Fruit fly (Drosophila melanogaster) whole organism, embryonic: Measurements from ENCODE around the gene CG32102.

Source experiments
- Bgb ChIP-seq: fragments of 200-800 bp; sonication (Bioruptor generic); IDR thresholded peaks from 2 replicates; pipeline ENCODE4 v1.3.6; 2022; ENCODE audit warnings: missing biosample characterization, missing genetic modification characterization; ENCODE audit not compliant: partially characterized antibody
- Bteb2 ChIP-seq: fragments of 200-800 bp; sonication (Bioruptor generic); optimal IDR thresholded peaks from 2 replicates; lab custom pipeline; 2016; ENCODE audit warnings: missing biosample characterization, missing genetic modification characterization
- C15 ChIP-seq: fragments of 200-800 bp; sonication (Bioruptor generic); IDR thresholded peaks from 3 replicates; pipeline ENCODE4 v1.3.6; 2022; ENCODE audit warnings: missing biosample characterization, missing genetic modification characterization
- CG12104 ChIP-seq: fragments of 200-800 bp; sonication (Bioruptor generic); optimal IDR thresholded peaks from 3 replicates; lab custom pipeline; 2016; ENCODE audit warnings: missing biosample characterization, missing genetic modification characterization
- CG13296 ChIP-seq: fragments of 200-800 bp; sonication (Bioruptor generic); optimal IDR thresholded peaks from 3 replicates; lab custom pipeline; 2018; ENCODE audit warnings: missing biosample characterization, mild to moderate bottlenecking, missing genetic modification characterization
- CG14710 ChIP-seq: fragments of 200-800 bp; sonication (Bioruptor generic); optimal IDR thresholded peaks from 3 replicates; lab custom pipeline; 2019; ENCODE audit warnings: missing biosample characterization, mild to moderate bottlenecking, missing genetic modification characterization, moderate library complexity
- CG17359 ChIP-seq: fragments of 200-800 bp; sonication (Bioruptor generic); optimal IDR thresholded peaks from 3 replicates; lab custom pipeline; 2018; ENCODE audit warnings: missing biosample characterization, mild to moderate bottlenecking, missing genetic modification characterization, moderate library complexity
- CG1792 ChIP-seq: fragments of 200-800 bp; sonication (Bioruptor generic); optimal IDR thresholded peaks from 2 replicates; lab custom pipeline; 2016; ENCODE audit warnings: missing biosample characterization, missing genetic modification characterization
- CG18262 ChIP-seq: fragments of 200-800 bp; optimal IDR thresholded peaks from 3 replicates; lab custom pipeline; 2019; ENCODE audit warnings: missing biosample characterization, mild to moderate bottlenecking, missing genetic modification characterization, moderate library complexity
- CG30403 ChIP-seq: fragments of 200-800 bp; sonication (Bioruptor generic); optimal IDR thresholded peaks from 3 replicates; lab custom pipeline; 2016; ENCODE audit warnings: missing biosample characterization, missing genetic modification characterization
- CG30431 ChIP-seq: fragments of 200-800 bp; sonication (Bioruptor generic); optimal IDR thresholded peaks from 2 replicates; lab custom pipeline; 2017; ENCODE audit warnings: missing biosample characterization, missing genetic modification characterization
- CG32532 ChIP-seq: fragments of 200-800 bp; sonication (Bioruptor generic); IDR thresholded peaks from 2 replicates; pipeline ENCODE4 v1.3.6; 2022; ENCODE audit warnings: missing biosample characterization, missing genetic modification characterization
- CG3281 ChIP-seq: fragments of 200-800 bp; sonication (Bioruptor generic); optimal IDR thresholded peaks from 3 replicates; lab custom pipeline; 2017; ENCODE audit warnings: missing biosample characterization, mild to moderate bottlenecking, missing genetic modification characterization
- CG42726 ChIP-seq: fragments of 200-800 bp; sonication (Bioruptor generic); IDR thresholded peaks from 2 replicates; pipeline ENCODE4 v1.3.6; 2022; ENCODE audit warnings: missing biosample characterization, missing genetic modification characterization; ENCODE audit not compliant: partially characterized antibody
- CG4820 ChIP-seq: fragments of 200-800 bp; sonication (Bioruptor generic); optimal IDR thresholded peaks from 3 replicates; lab custom pipeline; 2016; ENCODE audit warnings: missing biosample characterization, missing genetic modification characterization
- CG8478 ChIP-seq: fragments of >200 bp; optimal IDR thresholded peaks from 2 replicates; lab custom pipeline; 2018
- CG8765 ChIP-seq: fragments of 200-800 bp; sonication (Bioruptor generic); IDR thresholded peaks from 2 replicates; pipeline ENCODE4 v1.3.6; 2022; ENCODE audit warnings: missing biosample characterization, missing genetic modification characterization
- CG9609 ChIP-seq: fragments of 200-800 bp; sonication (Bioruptor generic); optimal IDR thresholded peaks from 3 replicates; lab custom pipeline; 2016; ENCODE audit warnings: missing biosample characterization, missing genetic modification characterization
- Doc2 ChIP-seq: fragments of 200-800 bp; sonication (Bioruptor generic); IDR thresholded peaks from 2 replicates; pipeline ENCODE4 v1.3.6; 2022; ENCODE audit warnings: missing biosample characterization, missing genetic modification characterization
- Doc3 ChIP-seq: fragments of 200-800 bp; sonication (Bioruptor generic); IDR thresholded peaks from 3 replicates; pipeline ENCODE4 v1.3.6; 2022; ENCODE audit warnings: missing biosample characterization, missing genetic modification characterization; ENCODE audit not compliant: partially characterized antibody
- Drgx ChIP-seq: fragments of 200-800 bp; sonication (Bioruptor generic); IDR thresholded peaks from 2 replicates; pipeline ENCODE4 v1.3.6; 2022; ENCODE audit warnings: missing biosample characterization, missing genetic modification characterization
- Elba2 ChIP-seq: fragments of 200-800 bp; sonication (Bioruptor generic); optimal IDR thresholded peaks from 3 replicates; lab custom pipeline; 2016; ENCODE audit warnings: missing biosample characterization, missing genetic modification characterization
- Fer1 ChIP-seq: fragments of 200-800 bp; sonication (Bioruptor generic); optimal IDR thresholded peaks from 2 replicates; lab custom pipeline; 2017; ENCODE audit warnings: missing biosample characterization, mild to moderate bottlenecking, missing genetic modification characterization
- GATAe ChIP-seq: fragments of 200-800 bp; sonication (Bioruptor generic); conservative IDR thresholded peaks from 2 replicates; pipeline ENCODE4 v1.3.6; 2022; ENCODE audit warnings: missing biosample characterization, missing genetic modification characterization
- H15 ChIP-seq: fragments of 200-800 bp; sonication (Bioruptor generic); IDR thresholded peaks from 3 replicates; pipeline ENCODE4 v1.3.6; 2022; ENCODE audit warnings: missing biosample characterization, missing genetic modification characterization
- Hey ChIP-seq: fragments of 200-800 bp; sonication (Bioruptor generic); optimal IDR thresholded peaks from 3 replicates; lab custom pipeline; 2018; ENCODE audit warnings: missing biosample characterization, mild to moderate bottlenecking, missing genetic modification characterization
- Hr3 ChIP-seq: fragments of 200-800 bp; sonication (Bioruptor generic); optimal IDR thresholded peaks from 3 replicates; lab custom pipeline; 2016; ENCODE audit warnings: missing biosample characterization, missing genetic modification characterization
- Hr39 ChIP-seq: fragments of >200 bp; optimal IDR thresholded peaks from 2 replicates; lab custom pipeline; 2017
- Max ChIP-seq: fragments of 200-800 bp; sonication (Bioruptor generic); optimal IDR thresholded peaks from 2 replicates; lab custom pipeline; 2016; ENCODE audit warnings: missing biosample characterization, mild to moderate bottlenecking, missing genetic modification characterization
- Mes4 ChIP-seq: fragments of 200-800 bp; sonication (Bioruptor generic); optimal IDR thresholded peaks from 2 replicates; lab custom pipeline; 2016; ENCODE audit warnings: missing biosample characterization, missing genetic modification characterization
- Pdp1 ChIP-seq, 2 experiments: fragments of 200-800 bp; sonication (Bioruptor generic); optimal IDR thresholded peaks; 3 replicates each; lab custom pipeline; 2016; ENCODE audit warnings: missing biosample characterization in 2 of 2, missing genetic modification characterization in 2 of 2, mild to moderate bottlenecking in 1 of 2, moderate library complexity in 1 of 2
- Rx ChIP-seq: fragments of 200-800 bp; sonication (Bioruptor generic); IDR thresholded peaks from 2 replicates; pipeline ENCODE4 v1.3.6; 2022; ENCODE audit warnings: missing biosample characterization, missing genetic modification characterization
- Sin3A ChIP-seq: fragments of >200 bp; optimal IDR thresholded peaks from 2 replicates; lab custom pipeline; 2018
- Sox100B ChIP-seq: fragments of 200-800 bp; sonication (Bioruptor generic); optimal IDR thresholded peaks from 3 replicates; lab custom pipeline; 2018; ENCODE audit warnings: missing biosample characterization, mild to moderate bottlenecking, missing genetic modification characterization
- Taf1 ChIP-seq: fragments of 200-800 bp; sonication (Bioruptor generic); IDR thresholded peaks from 2 replicates; pipeline ENCODE4 v1.3.6; 2022; ENCODE audit warnings: missing biosample characterization, missing genetic modification characterization
- YL-1 ChIP-seq: fragments of 200-800 bp; sonication (Bioruptor generic); optimal IDR thresholded peaks from 3 replicates; lab custom pipeline; 2017; ENCODE audit warnings: missing biosample characterization, mild to moderate bottlenecking, missing genetic modification characterization
- chn ChIP-seq: fragments of 200-800 bp; sonication (Bioruptor generic); optimal IDR thresholded peaks from 2 replicates; lab custom pipeline; 2016; ENCODE audit warnings: missing biosample characterization, missing genetic modification characterization
- dm ChIP-seq: fragments of 200-800 bp; sonication (Bioruptor generic); optimal IDR thresholded peaks from 3 replicates; lab custom pipeline; 2016; ENCODE audit warnings: missing biosample characterization, missing genetic modification characterization
- exex ChIP-seq: fragments of 200-800 bp; sonication (Bioruptor generic); optimal IDR thresholded peaks from 4 replicates; lab custom pipeline; 2018; ENCODE audit warnings: missing biosample characterization, mild to moderate bottlenecking, missing genetic modification characterization, moderate library complexity
- fru ChIP-seq: fragments of >200 bp; optimal IDR thresholded peaks from 2 replicates; lab custom pipeline; 2017
- gfzf ChIP-seq: fragments of 200-800 bp; sonication (Bioruptor generic); optimal IDR thresholded peaks from 2 replicates; lab custom pipeline; 2016; ENCODE audit warnings: missing biosample characterization, mild to moderate bottlenecking, missing genetic modification characterization, moderate library complexity
- hth ChIP-seq: fragments of >200 bp; optimal IDR thresholded peaks from 2 replicates; lab custom pipeline; 2017; ENCODE audit warnings: inconsistent platforms
- inv ChIP-seq: fragments of 200-800 bp; sonication (Bioruptor generic); IDR thresholded peaks from 2 replicates; pipeline ENCODE4 v1.3.6; 2022; ENCODE audit warnings: missing biosample characterization, missing genetic modification characterization; ENCODE audit not compliant: partially characterized antibody
- lab ChIP-seq: fragments of 200-800 bp; sonication (Bioruptor generic); optimal IDR thresholded peaks from 3 replicates; lab custom pipeline; 2017; ENCODE audit warnings: missing biosample characterization, missing genetic modification characterization, mild to moderate bottlenecking, moderate library complexity, missing genetic modification reagents
- luna ChIP-seq: fragments of 200-800 bp; sonication (Bioruptor generic); optimal IDR thresholded peaks from 2 replicates; lab custom pipeline; 2016; ENCODE audit warnings: missing biosample characterization, missing genetic modification characterization
- nau ChIP-seq: fragments of 200-800 bp; sonication (Bioruptor generic); optimal IDR thresholded peaks from 3 replicates; lab custom pipeline; 2017; ENCODE audit warnings: missing biosample characterization, mild to moderate bottlenecking, missing genetic modification characterization, missing genetic modification reagents
- odd ChIP-seq: fragments of 200-800 bp; sonication (Bioruptor generic); optimal IDR thresholded peaks from 2 replicates; lab custom pipeline; 2017; ENCODE audit warnings: missing biosample characterization, mild to moderate bottlenecking, missing genetic modification characterization
- pfk ChIP-seq: fragments of 200-800 bp; sonication (Bioruptor generic); optimal IDR thresholded peaks from 2 replicates; lab custom pipeline; 2018; ENCODE audit warnings: missing biosample characterization, mild to moderate bottlenecking, missing genetic modification characterization, moderate library complexity
- pzg ChIP-seq: fragments of 200-800 bp; sonication (Bioruptor generic); optimal IDR thresholded peaks from 3 replicates; lab custom pipeline; 2018; ENCODE audit warnings: missing biosample characterization, mild to moderate bottlenecking, missing genetic modification characterization, moderate library complexity
- ro ChIP-seq: fragments of 200-800 bp; sonication (Bioruptor generic); IDR thresholded peaks from 2 replicates; pipeline ENCODE4 v1.3.6; 2022; ENCODE audit warnings: missing biosample characterization, missing genetic modification characterization
- salm ChIP-seq: fragments of 200-800 bp; sonication (Bioruptor generic); optimal IDR thresholded peaks from 2 replicates; lab custom pipeline; 2018; ENCODE audit warnings: missing biosample characterization, mild to moderate bottlenecking, missing genetic modification characterization
- seq ChIP-seq: fragments of 200-800 bp; sonication (Bioruptor generic); IDR thresholded peaks from 2 replicates; pipeline ENCODE4 v1.3.6; 2022; ENCODE audit warnings: missing biosample characterization, missing genetic modification characterization
- toy ChIP-seq: fragments of 200-800 bp; sonication (Bioruptor generic); IDR thresholded peaks from 2 replicates; pipeline ENCODE4 v1.3.6; 2022; ENCODE audit warnings: missing biosample characterization, missing genetic modification characterization
- ttk ChIP-seq: fragments of 200-800 bp; sonication (Bioruptor generic); IDR thresholded peaks from 2 replicates; pipeline ENCODE4 v2.1.2; 2022; ENCODE audit warnings: missing biosample characterization, missing genetic modification characterization

CG32102 gene

DNA sequence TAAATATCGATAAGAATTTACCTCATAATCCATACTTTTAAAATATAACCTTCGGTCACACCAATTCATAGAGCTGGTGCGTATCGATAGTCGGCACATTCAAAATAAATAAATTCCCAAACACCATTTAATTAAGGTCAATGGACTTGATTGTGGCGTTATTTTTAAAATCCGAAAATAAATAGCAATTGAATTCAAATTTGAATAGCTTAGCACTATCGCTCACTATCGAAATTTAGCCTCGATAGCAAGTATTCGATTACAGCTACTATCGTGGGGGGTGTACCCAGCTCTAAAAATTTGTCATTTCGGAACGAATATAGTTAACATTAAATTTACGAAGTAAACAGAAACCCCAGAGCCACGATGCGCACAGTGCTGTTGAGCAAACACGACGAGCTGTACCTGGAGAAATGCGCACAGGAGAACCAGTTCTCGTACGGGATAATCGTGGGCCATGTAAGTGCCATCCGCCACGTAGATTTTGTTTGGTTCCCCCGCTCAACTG lies 1.9 kb upstream of the CG32102 start, which contains the start of gene CG10616 (continued):
- TF ChIP-seq CG13296 (no peak), salm (tag; lab: Kevin White, UChicago) (no peak), Sin3A (lab: Kevin White, UChicago) (peak; percentile 30), CG9609 (no peak), hth (lab: Kevin White, UChicago) (no peak), C15 (GFP tag; lab: Robert Waterston, UW) (no peak), Fer1 (GFP tag; lab: Kevin White, UChicago) (no peak), GATAe (no peak), Hey (no peak), Bteb2 (no peak), Rx (GFP tag; lab: Robert Waterston, UW) (no peak), ttk (GFP tag; lab: Robert Waterston, UW) (no peak), Mes4 (GFP tag; lab: Kevin White, UChicago) (no peak), CG17359 (tag; lab: Kevin White, UChicago) (no peak), fru (lab: Kevin White, UChicago) (no peak), luna (GFP tag; lab: Kevin White, UChicago) (no peak), CG12104 (GFP tag; lab: Kevin White, UChicago) (no peak), Max (GFP tag; lab: Kevin White, UChicago) (no peak), CG18262 (peak; percentile 16), CG32532 (GFP tag; lab: Robert Waterston, UW) (no peak), Pdp1 (GFP tag; optimal IDR thresholded peaks at IDR 0.05; lab: Kevin White, UChicago) (no peak), Doc2 (GFP tag; lab: Robert Waterston, UW) (no peak), ro (GFP tag; lab: Robert Waterston, UW) (no peak), exex (tag; lab: Kevin White, UChicago) (no peak), CG30403 (no peak), seq (GFP tag; lab: Robert Waterston, UW) (no peak), pzg (peak; percentile 73), CG30431 (GFP tag; lab: Kevin White, UChicago) (no peak), H15 (GFP tag; lab: Robert Waterston, UW) (no peak), toy (no peak), odd (GFP tag; lab: Kevin White, UChicago) (no peak), CG4820 (no peak), Sox100B (GFP tag; lab: Kevin White, UChicago) (no peak), inv (GFP tag; lab: Robert Waterston, UW) (peak; percentile 93), lab (no peak), Hr3 (GFP tag; lab: Kevin White, UChicago) (no peak), gfzf (GFP tag; lab: Kevin White, UChicago) (peak; percentile 66), pfk (no peak), CG8478 (lab: Kevin White, UChicago) (no peak), chn (no peak), YL-1 (GFP tag; lab: Kevin White, UChicago) (peak; percentile 47), nau (no peak), CG42726 (GFP tag; lab: Robert Waterston, UW) (peak; percentile 71; the same call in 1 of the 2 replicates), CG14710 (tag; lab: Kevin White, UChicago) (peak; percentile 76), Bgb (GFP tag; lab: Robert Waterston, UW) (peak; percentile 92), Hr39 (lab: Kevin White, UChicago) (no peak), Doc3 (GFP tag; lab: Robert Waterston, UW) (peak; percentile 97), Taf1 (GFP tag; lab: Robert Waterston, UW) (no peak), Elba2 (GFP tag; lab: Kevin White, UChicago) (no peak), CG1792 (no peak), CG3281 (no peak), CG8765 (GFP tag; lab: Robert Waterston, UW) (no peak), Drgx (no peak), dm (GFP tag; lab: Kevin White, UChicago) (no peak)
